Fruit fly (Drosophila melanogaster): ENCODE measurements around the gene Tig.

- TF ChIP-seq CG10669 (GFP tag; optimal IDR thresholded peaks at IDR 0.05): no peak
- no peak for TF ChIP-seq CG6808 (GFP tag; optimal IDR thresholded peaks at IDR 0.05)
- no peak for TF ChIP-seq fkh (GFP tag; optimal IDR thresholded peaks at IDR 0.05)
- no peak for TF ChIP-seq OdsH (GFP tag; optimal IDR thresholded peaks at IDR 0.05)
- no peak for TF ChIP-seq topi (GFP tag; optimal IDR thresholded peaks at IDR 0.05)
- no peak for TF ChIP-seq Hr39 (GFP tag; optimal IDR thresholded peaks at IDR 0.05)
- no peak for TF ChIP-seq CG32006 (GFP tag; optimal IDR thresholded peaks at IDR 0.05)
- no peak for TF ChIP-seq achi (GFP tag; optimal IDR thresholded peaks at IDR 0.05)
- TF ChIP-seq spab (GFP tag; optimal IDR thresholded peaks at IDR 0.05): no peak
- no peak for TF ChIP-seq CG4318 (GFP tag; optimal IDR thresholded peaks at IDR 0.05)
- no peak for TF ChIP-seq CG15336 (GFP tag; IDR thresholded peaks at IDR 0.05)
- no peak for TF ChIP-seq dsx (GFP tag; optimal IDR thresholded peaks at IDR 0.05; ENCODE audit: poor library complexity, severe bottlenecking)
- no peak for TF ChIP-seq Eip93F (GFP tag; optimal IDR thresholded peaks at IDR 0.05)
- no peak for TF ChIP-seq Ets96B (tag; optimal IDR thresholded peaks at IDR 0.05)
Observed at dm6 chr2L:6371025-6371641, 52.0 kb downstream of the Tig start.

All from whole organism, prepupa.